Fruit fly (Drosophila melanogaster) whole organism, embryonic: ENCODE measurements around the gene mRpL20.

Source experiments
- CG1024 ChIP-seq: fragments of 200-800 bp; sonication (Bioruptor generic); IDR thresholded peaks from 2 replicates; pipeline ENCODE4 v1.3.6; 2022; ENCODE audit warnings: missing biosample characterization, missing genetic modification characterization
- CG11695 ChIP-seq: fragments of 200-800 bp; sonication (Bioruptor generic); IDR thresholded peaks from 3 replicates; pipeline ENCODE4 v1.3.6; 2022; ENCODE audit warnings: missing biosample characterization, missing genetic modification characterization
- Max ChIP-seq: fragments of 200-800 bp; sonication (Bioruptor generic); optimal IDR thresholded peaks from 2 replicates; lab custom pipeline; 2016; ENCODE audit warnings: missing biosample characterization, mild to moderate bottlenecking, missing genetic modification characterization
- Nf-YB ChIP-seq: fragments of 200-800 bp; sonication (Bioruptor generic); optimal IDR thresholded peaks from 3 replicates; lab custom pipeline; 2019; ENCODE audit warnings: missing biosample characterization, mild to moderate bottlenecking, missing genetic modification characterization, moderate library complexity
- Rfx ChIP-seq: fragments of 200-800 bp; sonication (Bioruptor generic); IDR thresholded peaks from 2 replicates; pipeline ENCODE4 v1.3.6; 2022; ENCODE audit warnings: missing biosample characterization, missing genetic modification characterization
- ewg ChIP-seq: fragments of 200-800 bp; sonication (Bioruptor generic); optimal IDR thresholded peaks from 3 replicates; lab custom pipeline; 2017; ENCODE audit warnings: mild to moderate bottlenecking, missing biosample characterization, missing genetic modification reagents, missing genetic modification characterization
- row ChIP-seq: fragments of 200-800 bp; sonication (Bioruptor generic); IDR thresholded peaks from 3 replicates; pipeline ENCODE4 v1.3.6; 2022; ENCODE audit warnings: missing biosample characterization, missing genetic modification characterization
- sens-2 ChIP-seq: fragments of 200-800 bp; sonication (Bioruptor generic); IDR thresholded peaks from 2 replicates; pipeline ENCODE4 v1.3.6; 2022; ENCODE audit warnings: missing biosample characterization, missing genetic modification characterization

- TF ChIP-seq Max, result peak; percentile 46
- no peak; the same call in 2 of the 3 replicates for TF ChIP-seq row (GFP tag; lab: Robert Waterston, UW)
- no peak for TF ChIP-seq CG11695 (GFP tag; lab: Robert Waterston, UW)
- no peak for TF ChIP-seq Nf-YB (GFP tag; lab: Kevin White, UChicago)
- TF ChIP-seq Rfx, result no peak
- no peak for TF ChIP-seq ewg (GFP tag; lab: Kevin White, UChicago)
- TF ChIP-seq sens-2 (GFP tag; lab: Robert Waterston, UW), result no peak
- no peak for TF ChIP-seq CG1024 (GFP tag; lab: Robert Waterston, UW)
Observed at dm6 chr3L:13046758-13047157, 29.1 kb upstream of the mRpL20 start, which contains the start of gene CG11279.
